Worm (Caenorhabditis elegans) whole organism, L1 larva: Measurements from ENCODE around the gene DC2.5.

Experiments used
- C04F5.9 ChIP-seq: sonication (generic microtip); optimal IDR thresholded peaks from 2 replicates; lab custom pipeline; 2016; ENCODE audit warnings: missing genetic modification characterization, missing compliant biosample characterization
- C16A3.4 ChIP-seq: fragments of 150-350 bp; optimal IDR thresholded peaks from 2 replicates; lab custom pipeline; 2014; ENCODE audit warnings: missing biosample characterization, missing genetic modification characterization
- Y116A8C.19 ChIP-seq: sonication (generic microtip); optimal IDR thresholded peaks from 2 replicates; lab custom pipeline; 2016; ENCODE audit warnings: missing compliant biosample characterization, missing genetic modification characterization, borderline replicate concordance
- aly-2 ChIP-seq: fragments of 150-350 bp; optimal IDR thresholded peaks from 2 replicates; lab custom pipeline; 2014; ENCODE audit warnings: missing biosample characterization, missing genetic modification characterization
- blmp-1 ChIP-seq: fragments of 150-350 bp; optimal IDR thresholded peaks from 2 replicates; lab custom pipeline; 2014; ENCODE audit warnings: missing biosample characterization, missing genetic modification characterization
- ceh-63 ChIP-seq: fragments of 200-800 bp; sonication (Bioruptor generic); optimal IDR thresholded peaks from 2 replicates; lab custom pipeline; 2018; ENCODE audit warnings: mild to moderate bottlenecking, missing genetic modification characterization, missing compliant biosample characterization
- ceh-8 ChIP-seq: fragments of 200-800 bp; sonication (Bioruptor generic); optimal IDR thresholded peaks from 2 replicates; lab custom pipeline; 2018; ENCODE audit warnings: mild to moderate bottlenecking, missing genetic modification characterization, moderate library complexity, missing compliant biosample characterization
- ceh-82 ChIP-seq, 3 experiments: fragments of 150-350 bp in 1 of 3; sonication (generic microtip) in 2 of 3; optimal IDR thresholded peaks; 2 replicates each; lab custom pipeline; 2014 to 2017; ENCODE audit warnings: missing biosample characterization in 3 of 3, missing genetic modification characterization in 3 of 3
- dpl-1 ChIP-seq, 3 experiments: fragments of 150-350 bp in 2 of 3; sonication (generic microtip) in 1 of 3; optimal IDR thresholded peaks; 2 replicates each; lab custom pipeline; 2014 to 2017; ENCODE audit warnings: missing biosample characterization in 3 of 3, missing genetic modification characterization in 3 of 3, missing genetic modification reagents in 3 of 3
- dsc-1 ChIP-seq: sonication (generic microtip); optimal IDR thresholded peaks from 2 replicates; lab custom pipeline; 2016; ENCODE audit warnings: mild to moderate bottlenecking, missing genetic modification characterization, missing compliant biosample characterization
- egl-13 ChIP-seq: sonication (generic microtip); optimal IDR thresholded peaks from 2 replicates; lab custom pipeline; 2016; ENCODE audit warnings: missing genotype, missing genetic modification reagents, missing genetic modification characterization, missing compliant biosample characterization
- elt-2 ChIP-seq: sonication (generic microtip); optimal IDR thresholded peaks from 2 replicates; lab custom pipeline; 2016; ENCODE audit warnings: missing genetic modification characterization, mild to moderate bottlenecking, inconsistent platforms, missing compliant biosample characterization, missing genetic modification reagents
- elt-3 ChIP-seq, 6 experiments: fragments of 150-350 bp in 1 of 6; sonication (generic microtip); optimal IDR thresholded peaks; 2 replicates each; lab custom pipeline; 2017 to 2018; ENCODE audit warnings: missing biosample characterization in 6 of 6, missing genetic modification characterization in 6 of 6, inconsistent platforms in 1 of 6
- ets-5 ChIP-seq: fragments of 200-800 bp; sonication (Bioruptor generic); IDR thresholded peaks from 2 replicates; pipeline ENCODE4 v1.3.6; 2022; ENCODE audit warnings: missing genetic modification characterization, missing compliant biosample characterization
- fkh-10 ChIP-seq: sonication (generic microtip); optimal IDR thresholded peaks from 2 replicates; lab custom pipeline; 2017; ENCODE audit warnings: missing biosample characterization, missing genetic modification reagents, missing genetic modification characterization
- fkh-4 ChIP-seq: sonication (generic microtip); optimal IDR thresholded peaks from 2 replicates; lab custom pipeline; 2016; ENCODE audit warnings: missing compliant biosample characterization, missing genetic modification characterization, borderline replicate concordance
- fkh-8 ChIP-seq: sonication (generic microtip); optimal IDR thresholded peaks from 2 replicates; lab custom pipeline; 2016; ENCODE audit warnings: mild to moderate bottlenecking, missing genetic modification characterization, missing compliant biosample characterization
- grh-1 ChIP-seq: fragments of 200-800 bp; sonication (Bioruptor generic); IDR thresholded peaks from 2 replicates; pipeline ENCODE4 v1.3.6; 2022; ENCODE audit warnings: missing genetic modification reagents, missing genetic modification characterization, missing compliant biosample characterization
- hlh-17 ChIP-seq: fragments of 200-800 bp; sonication (Bioruptor generic); optimal IDR thresholded peaks from 2 replicates; lab custom pipeline; 2018; ENCODE audit warnings: missing genetic modification characterization, mild to moderate bottlenecking, missing compliant biosample characterization, moderate library complexity, borderline replicate concordance
- irx-1 ChIP-seq: sonication (generic microtip); optimal IDR thresholded peaks from 2 replicates; lab custom pipeline; 2016; ENCODE audit warnings: missing genetic modification characterization, missing compliant biosample characterization
- jun-1 ChIP-seq: fragments of 150-350 bp; optimal IDR thresholded peaks from 2 replicates; lab custom pipeline; 2014; ENCODE audit warnings: missing biosample characterization, missing genetic modification reagents, missing genetic modification characterization
- lin-13 ChIP-seq: fragments of 150-350 bp; optimal IDR thresholded peaks from 2 replicates; lab custom pipeline; 2014; ENCODE audit warnings: missing biosample characterization, missing genetic modification reagents, missing genetic modification characterization
- lin-15B ChIP-seq: fragments of 150-350 bp; sonication (generic microtip); optimal IDR thresholded peaks from 3 replicates; lab custom pipeline; 2014; ENCODE audit warnings: missing biosample characterization, missing genetic modification characterization
- lin-35 ChIP-seq, 2 experiments: fragments of 150-350 bp; optimal IDR thresholded peaks; 2 replicates each; lab custom pipeline; 2014; ENCODE audit warnings: missing biosample characterization in 2 of 2, missing genetic modification characterization in 2 of 2, missing genetic modification reagents in 2 of 2
- lin-39 ChIP-seq: fragments of 150-350 bp; optimal IDR thresholded peaks from 2 replicates; lab custom pipeline; 2014; ENCODE audit warnings: missing biosample characterization, missing genetic modification reagents, missing genetic modification characterization
- lsy-2 ChIP-seq, 2 experiments: fragments of 150-350 bp; optimal IDR thresholded peaks; 2 replicates each; lab custom pipeline; 2014; ENCODE audit warnings: missing biosample characterization in 2 of 2, missing genetic modification characterization in 2 of 2
- mab-9 ChIP-seq: fragments of 200-800 bp; sonication (Bioruptor generic); IDR thresholded peaks from 2 replicates; pipeline ENCODE4 v1.3.6; 2022; ENCODE audit warnings: missing genetic modification reagents, missing genetic modification characterization, missing compliant biosample characterization
- mdl-1 ChIP-seq, 2 experiments: fragments of 150-350 bp; optimal IDR thresholded peaks; 2 replicates each; lab custom pipeline; 2014 to 2017; ENCODE audit warnings: missing biosample characterization in 2 of 2, missing genetic modification characterization in 2 of 2, inconsistent platforms in 1 of 2
- mef-2 ChIP-seq: fragments of 150-350 bp; optimal IDR thresholded peaks from 2 replicates; lab custom pipeline; 2014; ENCODE audit warnings: missing biosample characterization, missing genetic modification characterization
- mep-1 ChIP-seq: fragments of 150-350 bp; optimal IDR thresholded peaks from 2 replicates; lab custom pipeline; 2014; ENCODE audit warnings: missing biosample characterization, missing genetic modification characterization
- nhr-20 ChIP-seq: sonication (generic microtip); optimal IDR thresholded peaks from 2 replicates; lab custom pipeline; 2016; ENCODE audit warnings: mild to moderate bottlenecking, missing genetic modification characterization, missing compliant biosample characterization
- nhr-47 ChIP-seq: sonication (generic microtip); optimal IDR thresholded peaks from 2 replicates; lab custom pipeline; 2016; ENCODE audit warnings: mild to moderate bottlenecking, missing genetic modification characterization, moderate library complexity, missing compliant biosample characterization
- nhr-76 ChIP-seq: sonication (generic microtip); optimal IDR thresholded peaks from 2 replicates; lab custom pipeline; 2017; ENCODE audit warnings: missing biosample characterization, missing genetic modification characterization
- nhr-77 ChIP-seq: fragments of 150-350 bp; optimal IDR thresholded peaks from 2 replicates; lab custom pipeline; 2014; ENCODE audit warnings: missing biosample characterization, missing genetic modification characterization
- nhr-85 ChIP-seq: sonication (generic microtip); peaks from one replicate; lab custom pipeline; 2016; ENCODE audit warnings: missing genetic modification characterization, inconsistent platforms, missing compliant biosample characterization
- nhr-90 ChIP-seq: sonication (generic microtip); optimal IDR thresholded peaks from 2 replicates; lab custom pipeline; 2016; ENCODE audit warnings: mild to moderate bottlenecking, missing genetic modification characterization, missing compliant biosample characterization; ENCODE audit not compliant: poor library complexity
- pqm-1 ChIP-seq: sonication (generic microtip); optimal IDR thresholded peaks from 3 replicates; lab custom pipeline; 2017; ENCODE audit warnings: missing biosample characterization, missing genetic modification characterization
- rnt-1 ChIP-seq: sonication (generic microtip); optimal IDR thresholded peaks from 2 replicates; lab custom pipeline; 2016; ENCODE audit warnings: mild to moderate bottlenecking, missing genetic modification characterization, moderate library complexity, missing compliant biosample characterization
- skn-1 ChIP-seq: fragments of 150-350 bp; optimal IDR thresholded peaks from 2 replicates; lab custom pipeline; 2014; ENCODE audit warnings: missing biosample characterization, missing genetic modification characterization
- snpc-4 ChIP-seq: fragments of 150-350 bp; optimal IDR thresholded peaks from 2 replicates; lab custom pipeline; 2014; ENCODE audit warnings: missing biosample characterization, missing genetic modification characterization
- snu-23 ChIP-seq: sonication (generic microtip); optimal IDR thresholded peaks from 2 replicates; lab custom pipeline; 2016; ENCODE audit warnings: missing genetic modification characterization, missing compliant biosample characterization
- sox-4 ChIP-seq: sonication (generic microtip); optimal IDR thresholded peaks from 2 replicates; lab custom pipeline; 2016; ENCODE audit warnings: missing genetic modification characterization, missing compliant biosample characterization
- swsn-7 ChIP-seq: sonication (generic microtip); optimal IDR thresholded peaks from 2 replicates; lab custom pipeline; 2016; ENCODE audit warnings: missing genetic modification characterization, missing compliant biosample characterization
- tbx-2 ChIP-seq: sonication (generic microtip); optimal IDR thresholded peaks from 2 replicates; lab custom pipeline; 2016; ENCODE audit warnings: missing genetic modification characterization, missing compliant biosample characterization
- unc-130 ChIP-seq: fragments of 150-350 bp; optimal IDR thresholded peaks from 2 replicates; lab custom pipeline; 2017; ENCODE audit warnings: missing biosample characterization, missing genetic modification characterization, inconsistent platforms
- unc-30 ChIP-seq: sonication (generic microtip); optimal IDR thresholded peaks from 2 replicates; lab custom pipeline; 2017; ENCODE audit warnings: missing biosample characterization, missing genetic modification characterization
- unc-86 ChIP-seq: sonication (generic microtip); optimal IDR thresholded peaks from 2 replicates; lab custom pipeline; 2016; ENCODE audit warnings: missing genetic modification characterization, missing compliant biosample characterization
- xbp-1 ChIP-seq: sonication (generic microtip); optimal IDR thresholded peaks from 2 replicates; lab custom pipeline; 2016; ENCODE audit warnings: missing genetic modification characterization, missing compliant biosample characterization
- ztf-11 ChIP-seq, 2 experiments: sonication (generic microtip); optimal IDR thresholded peaks; 2 replicates each; lab custom pipeline; 2016 to 2017; ENCODE audit warnings: missing genetic modification characterization in 2 of 2, missing biosample characterization in 1 of 2, missing compliant biosample characterization in 1 of 2

The DC2.5 gene

ce11 chrV:185124-185523, 27.5 kb downstream of the DC2.5 start:
- TF ChIP-seq nhr-77 (tag; lab: Kevin White, UChicago) (no peak), ceh-63 (GFP tag; lab: Kevin White, UChicago) (no peak), nhr-90 (tag; lab: Kevin White, UChicago) (no peak), unc-86 (tag; lab: Kevin White, UChicago) (no peak), mep-1 (tag; lab: Kevin White, UChicago) (no peak), fkh-4 (tag; lab: Kevin White, UChicago) (no peak), mef-2 (no peak), C04F5.9 (tag; lab: Kevin White, UChicago) (no peak), sox-4 (tag; lab: Kevin White, UChicago) (no peak), grh-1 (GFP tag; lab: Robert Waterston, UW) (no peak), nhr-47 (no peak), rnt-1 (tag; lab: Kevin White, UChicago) (no peak), ets-5 (GFP tag; lab: Robert Waterston, UW) (no peak)

ce11 chrV:176870-177467, 35.6 kb downstream of the DC2.5 start, which contains the start of gene cul-3:
Gene cul-3, plus strand, starts transcription at chrV:177417.
- TF ChIP-seq grh-1 (GFP tag; lab: Robert Waterston, UW), result peak; percentile 46; the same call in 1 of the 2 replicates
- TF ChIP-seq unc-86 (tag; lab: Kevin White, UChicago), result peak; percentile 66
- TF ChIP-seq aly-2 (tag; lab: Kevin White, UChicago), result peak; percentile 60
- TF ChIP-seq skn-1 (tag; lab: Kevin White, UChicago), result peak; percentile 64
- peak; percentile 75 for TF ChIP-seq lin-39
- peak; percentile 44 for TF ChIP-seq blmp-1 (tag; lab: Kevin White, UChicago)
- peak; percentile 77 for TF ChIP-seq nhr-85
- peak; percentile 10; the same call in 1 of the 2 replicates for TF ChIP-seq mab-9
- peak in 1 of 2 experiments; percentile 11 for TF ChIP-seq ztf-11 (tag; optimal IDR thresholded peaks at IDR 0.05; lab: Kevin White, UChicago)
- TF ChIP-seq lsy-2 (tag; optimal IDR thresholded peaks at IDR 0.05; lab: Kevin White, UChicago), result peak; percentile 72 to 77
- TF ChIP-seq nhr-76 (tag; lab: Kevin White, UChicago), result no peak
- TF ChIP-seq fkh-10 (GFP tag; lab: Kevin White, UChicago), result peak; percentile 3
- peak; percentile 72 for TF ChIP-seq irx-1
- peak; percentile 51 for TF ChIP-seq egl-13 (tag; lab: Kevin White, UChicago)
- TF ChIP-seq nhr-77 (tag; lab: Kevin White, UChicago), result peak; percentile 32
- peak; percentile 87 for TF ChIP-seq nhr-47
- no peak for TF ChIP-seq unc-30 (tag; lab: Kevin White, UChicago)
- TF ChIP-seq ceh-82 (tag; optimal IDR thresholded peaks at IDR 0.05; lab: Kevin White, UChicago), result peak; percentile 58 to 77 (median 67)
- TF ChIP-seq fkh-8 (tag; lab: Kevin White, UChicago), result peak; percentile 47
- TF ChIP-seq lin-15B (tag; lab: Kevin White, UChicago), result peak; percentile 54
- no peak for TF ChIP-seq pqm-1 (tag; lab: Kevin White, UChicago)
- peak; percentile 46 for TF ChIP-seq lin-13 (GFP tag; lab: Kevin White, UChicago)
- peak; percentile 63 for TF ChIP-seq xbp-1 (tag; lab: Kevin White, UChicago)
- TF ChIP-seq snpc-4, result peak; percentile 57
- TF ChIP-seq elt-3 (tag; optimal IDR thresholded peaks at IDR 0.05; lab: Kevin White, UChicago), result peak in 1 of 6 experiments; percentile 44
- peak; percentile 52 for TF ChIP-seq unc-130 (tag; lab: Kevin White, UChicago)
- TF ChIP-seq elt-2 (tag; lab: Kevin White, UChicago), result peak; percentile 17
- peak; percentile 71 for TF ChIP-seq dsc-1 (tag; lab: Kevin White, UChicago)
- peak; percentile 75 to 82 for TF ChIP-seq lin-35 (GFP tag; optimal IDR thresholded peaks at IDR 0.05; lab: Kevin White, UChicago)
- TF ChIP-seq hlh-17 (GFP tag; lab: Kevin White, UChicago), result no peak
- peak; percentile 59 to 79 (median 78) for TF ChIP-seq dpl-1 (GFP tag; optimal IDR thresholded peaks at IDR 0.05; lab: Kevin White, UChicago)
- peak; percentile 77 for TF ChIP-seq snu-23 (GFP tag; lab: Kevin White, UChicago)
- TF ChIP-seq jun-1 (tag; lab: Kevin White, UChicago), result peak; percentile 31
- peak; percentile 55 for TF ChIP-seq nhr-20 (tag; lab: Kevin White, UChicago)
- TF ChIP-seq C16A3.4 (tag; lab: Kevin White, UChicago), result peak; percentile 32
- peak; percentile 74 for TF ChIP-seq swsn-7 (tag; lab: Kevin White, UChicago)
- TF ChIP-seq tbx-2 (tag; lab: Kevin White, UChicago), result peak; percentile 78
- TF ChIP-seq Y116A8C.19 (tag; lab: Kevin White, UChicago), result no peak
- peak; percentile 5 for TF ChIP-seq fkh-4 (tag; lab: Kevin White, UChicago)
- TF ChIP-seq nhr-90 (tag; lab: Kevin White, UChicago), result peak; percentile 71
- peak in 1 of 2 experiments; percentile 45 for TF ChIP-seq mdl-1 (tag; optimal IDR thresholded peaks at IDR 0.05; lab: Kevin White, UChicago)
- TF ChIP-seq ceh-8 (GFP tag; lab: Kevin White, UChicago), result no peak
